Worm (Caenorhabditis elegans): ENCODE data around the gene R09D1.12.

- TF ChIP-seq R02D3.7 (tag; optimal IDR thresholded peaks at IDR 0.05): no peak
- TF ChIP-seq nhr-28 (tag; optimal IDR thresholded peaks at IDR 0.05): no peak
- no peak for TF ChIP-seq aly-2 (tag; optimal IDR thresholded peaks at IDR 0.05)
- no peak for TF ChIP-seq ceh-82 (tag; optimal IDR thresholded peaks at IDR 0.05)
- no peak for TF ChIP-seq snpc-4 (tag; optimal IDR thresholded peaks at IDR 0.05)
- no peak for TF ChIP-seq skn-1 (tag; optimal IDR thresholded peaks at IDR 0.05)
- TF ChIP-seq ama-1 (optimal IDR thresholded peaks at IDR 0.05): no peak
- TF ChIP-seq lin-39 (tag; optimal IDR thresholded peaks at IDR 0.05): no peak
- no peak for TF ChIP-seq egl-27 (tag; optimal IDR thresholded peaks at IDR 0.05)
Observed at ce11 chrII:9481427-9481826, 29.4 kb upstream of the R09D1.12 start.
